Fruit fly (Drosophila melanogaster): Measurements from ENCODE around the gene CG17734.

CG17734 gene

DNA sequence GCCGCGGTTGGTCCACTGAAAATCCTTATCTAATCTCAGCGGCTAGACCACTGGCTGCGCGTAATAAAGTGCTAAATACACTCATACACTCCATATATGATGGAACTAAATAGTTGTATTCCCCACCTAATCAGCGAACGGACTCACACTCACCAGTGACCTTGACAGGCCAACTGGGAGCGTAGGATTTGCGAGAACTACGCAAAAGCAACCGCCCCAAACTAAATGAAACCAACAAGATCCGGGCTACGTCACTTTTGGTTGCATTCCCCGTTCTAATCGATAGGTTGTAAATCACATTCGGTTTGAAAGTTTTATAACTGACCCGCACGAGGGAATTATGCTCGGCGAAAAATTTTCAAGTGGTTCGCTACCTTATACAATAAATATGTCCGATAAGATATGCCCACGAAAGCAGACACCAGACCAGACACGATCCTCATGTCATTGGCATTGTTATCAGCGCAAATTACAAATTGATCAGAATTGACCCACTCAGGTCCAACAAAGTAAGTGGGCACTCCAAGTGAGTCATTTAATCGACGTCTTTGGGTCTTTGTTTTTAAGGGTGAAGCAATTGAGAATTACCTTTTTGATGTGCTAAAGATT is 44.5 kb downstream of the CG17734 start:
- TF ChIP-seq CG10543 (GFP tag; optimal IDR thresholded peaks at IDR 0.05) (peak; percentile 24), sd (tag; optimal IDR thresholded peaks at IDR 0.05) (peak; percentile 82), sug (tag; optimal IDR thresholded peaks at IDR 0.05) (peak; percentile 97), Ets65A (GFP tag) (peak; percentile 25), sob (GFP tag; IDR thresholded peaks at IDR 0.05) (0 out of 2 replicates have a peak, but pooled peaks have one; percentile 9), Deaf1 (tag; optimal IDR thresholded peaks at IDR 0.05) (peak; percentile 23), CG31224 (GFP tag; IDR thresholded peaks at IDR 0.05) (peak; percentile 74), CG34376 (GFP tag; optimal IDR thresholded peaks at IDR 0.05) (peak; percentile 64), Med (GFP tag) (peak; percentile 50), ham (GFP tag; IDR thresholded peaks at IDR 0.05) (no peak), sens-2 (GFP tag; IDR thresholded peaks at IDR 0.05) (no peak), mirr (GFP tag; optimal IDR thresholded peaks at IDR 0.05) (peak; percentile 86), caup (GFP tag; optimal IDR thresholded peaks at IDR 0.05; ENCODE audit: severe bottlenecking) (no peak), Six4 (GFP tag; optimal IDR thresholded peaks at IDR 0.05) (no peak), Pdp1 (GFP tag; optimal IDR thresholded peaks at IDR 0.05) (peak in 1 of 2 experiments; percentile 84), CG7745 (tag; optimal IDR thresholded peaks at IDR 0.05) (peak; percentile 29), CG14667 (GFP tag; IDR thresholded peaks at IDR 0.05) (no peak), row (GFP tag; IDR thresholded peaks at IDR 0.05) (no peak), salm (tag; optimal IDR thresholded peaks at IDR 0.05) (peak; percentile 11), CG6765 (GFP tag; optimal IDR thresholded peaks at IDR 0.05) (peak; percentile 12), vnd (GFP tag; IDR thresholded peaks at IDR 0.05; ENCODE audit: partially characterized antibody) (0 out of 3 replicates have a peak, but pooled peaks have one; percentile 31), CG12769 (tag; optimal IDR thresholded peaks at IDR 0.05) (peak; percentile 6), GATAe (GFP tag; conservative IDR thresholded peaks at IDR 0.05) (peak; percentile 21; the same call in 1 of the 2 replicates), gem (tag; optimal IDR thresholded peaks at IDR 0.05) (peak; percentile 41), BtbVII (GFP tag; optimal IDR thresholded peaks at IDR 0.05) (peak; percentile 32), cwo (GFP tag; optimal IDR thresholded peaks at IDR 0.05) (peak; percentile 86), rib (GFP tag; IDR thresholded peaks at IDR 0.05) (no peak), Hr78 (GFP tag; optimal IDR thresholded peaks at IDR 0.05) (peak in 1 of 2 experiments; percentile 59), CG10366 (GFP tag; IDR thresholded peaks at IDR 0.05) (no peak), exex (tag; optimal IDR thresholded peaks at IDR 0.05) (peak; percentile 98), CG11247 (GFP tag; IDR thresholded peaks at IDR 0.05) (0 out of 2 replicates have a peak, but pooled peaks have one; percentile 29), Hmr (GFP tag; optimal IDR thresholded peaks at IDR 0.05) (no peak), chn (GFP tag; optimal IDR thresholded peaks at IDR 0.05) (no peak), grn (GFP tag; optimal IDR thresholded peaks at IDR 0.05) (peak; percentile 87), Jarid2 (GFP tag; optimal IDR thresholded peaks at IDR 0.05) (no peak), Hey (tag; optimal IDR thresholded peaks at IDR 0.05) (peak; percentile 83)

dm6 chr3R:11198062-11198472 is 45.7 kb downstream of the CG17734 start:
- TF ChIP-seq grau (tag; optimal IDR thresholded peaks at IDR 0.05) (peak; percentile 15), CG2712 (tag; optimal IDR thresholded peaks at IDR 0.05) (no peak), MBD-R2 (GFP tag; IDR thresholded peaks at IDR 0.05) (peak; percentile 21; the same call in 1 of the 2 replicates), run (tag; optimal IDR thresholded peaks at IDR 0.05) (peak; percentile 53), CG13894 (tag; optimal IDR thresholded peaks at IDR 0.05) (peak; percentile 43), Aef1 (GFP tag; IDR thresholded peaks at IDR 0.05) (no peak), Fer3 (tag; optimal IDR thresholded peaks at IDR 0.05) (peak; percentile 12), pita (GFP tag; optimal IDR thresholded peaks at IDR 0.05) (no peak), sob (GFP tag; IDR thresholded peaks at IDR 0.05) (peak; percentile 51; the same call in 1 of the 2 replicates), CG34376 (GFP tag; optimal IDR thresholded peaks at IDR 0.05) (peak; percentile 36), CG2120 (GFP tag; optimal IDR thresholded peaks at IDR 0.05) (peak; percentile 3), Nf-YA (GFP tag; IDR thresholded peaks at IDR 0.05) (no peak), CG15514 (GFP tag; optimal IDR thresholded peaks at IDR 0.05) (peak; percentile 11), CG16779 (GFP tag; IDR thresholded peaks at IDR 0.05) (0 out of 2 replicates have a peak, but pooled peaks have one; percentile 14), rib (GFP tag; IDR thresholded peaks at IDR 0.05) (peak; percentile 52; the same call in 1 of the 2 replicates), CG2199 (GFP tag; IDR thresholded peaks at IDR 0.05) (peak; percentile 67; the same call in 1 of the 3 replicates), dpn (GFP tag; optimal IDR thresholded peaks at IDR 0.05) (peak; percentile 19 to 27)
